Worm (Caenorhabditis elegans) whole organism, late embryonic: ENCODE measurements around the gene R07B7.8.

Experiments used
- C38D4.7 ChIP-seq: fragments of 200-800 bp; sonication (Bioruptor generic); optimal IDR thresholded peaks from 2 replicates; lab custom pipeline; 2018; ENCODE audit warnings: mild to moderate bottlenecking, missing genetic modification characterization, moderate library complexity, missing compliant biosample characterization
- K02D7.2 ChIP-seq: sonication (generic microtip); optimal IDR thresholded peaks from 2 replicates; lab custom pipeline; 2017; ENCODE audit warnings: mild to moderate bottlenecking, missing genetic modification characterization, missing compliant biosample characterization
- K09A11.1 ChIP-seq: sonication (generic microtip); optimal IDR thresholded peaks from 2 replicates; lab custom pipeline; 2017; ENCODE audit warnings: antibody characterized with exemption, mild to moderate bottlenecking, missing genetic modification characterization, missing compliant biosample characterization; ENCODE audit not compliant: insufficient read depth
- T23F11.4 ChIP-seq: fragments of 200-800 bp; sonication (Bioruptor generic); optimal IDR thresholded peaks from 2 replicates; lab custom pipeline; 2018; ENCODE audit warnings: mild to moderate bottlenecking, missing genetic modification characterization, missing compliant biosample characterization
- Y22D7AL.16 ChIP-seq: sonication (generic microtip); optimal IDR thresholded peaks from 2 replicates; lab custom pipeline; 2016; ENCODE audit warnings: missing genetic modification characterization, missing compliant biosample characterization
- ceh-18 ChIP-seq: sonication (generic microtip); optimal IDR thresholded peaks from 2 replicates; lab custom pipeline; 2016; ENCODE audit warnings: missing genetic modification characterization, missing compliant biosample characterization
- ceh-19 ChIP-seq: fragments of 200-800 bp; sonication (Bioruptor generic); optimal IDR thresholded peaks from 2 replicates; lab custom pipeline; 2018; ENCODE audit warnings: mild to moderate bottlenecking, missing genetic modification characterization, missing compliant biosample characterization
- ceh-2 ChIP-seq: sonication (generic microtip); optimal IDR thresholded peaks from 2 replicates; lab custom pipeline; 2016; ENCODE audit warnings: missing genotype, missing genetic modification characterization, missing compliant biosample characterization
- ceh-30 ChIP-seq: fragments of 150-350 bp; optimal IDR thresholded peaks from 2 replicates; lab custom pipeline; 2014; ENCODE audit warnings: missing biosample characterization, missing genetic modification characterization
- ceh-34 ChIP-seq: sonication (generic microtip); optimal IDR thresholded peaks from 2 replicates; lab custom pipeline; 2016; ENCODE audit warnings: mild to moderate bottlenecking, missing genetic modification characterization, missing compliant biosample characterization
- ceh-48 ChIP-seq: sonication (generic microtip); optimal IDR thresholded peaks from 2 replicates; lab custom pipeline; 2016; ENCODE audit warnings: missing genetic modification characterization, inconsistent platforms, missing compliant biosample characterization
- ceh-9 ChIP-seq: sonication (generic microtip); optimal IDR thresholded peaks from 2 replicates; lab custom pipeline; 2016; ENCODE audit warnings: mild to moderate bottlenecking, missing genetic modification characterization, inconsistent platforms, missing compliant biosample characterization
- che-1 ChIP-seq: sonication (generic microtip); optimal IDR thresholded peaks from 2 replicates; lab custom pipeline; 2016; ENCODE audit warnings: mild to moderate bottlenecking, missing genetic modification characterization, missing compliant biosample characterization
- elt-2 ChIP-seq: sonication (generic microtip); optimal IDR thresholded peaks from 2 replicates; lab custom pipeline; 2016; ENCODE audit warnings: missing genetic modification reagents, missing genetic modification characterization, missing compliant biosample characterization
- elt-4 ChIP-seq: sonication (generic microtip); optimal IDR thresholded peaks from 2 replicates; lab custom pipeline; 2016; ENCODE audit warnings: missing genetic modification characterization, missing compliant biosample characterization
- ets-4 ChIP-seq: sonication (generic microtip); optimal IDR thresholded peaks from 2 replicates; lab custom pipeline; 2016; ENCODE audit warnings: missing genetic modification characterization, missing compliant biosample characterization
- gmeb-2 ChIP-seq: sonication (generic microtip); optimal IDR thresholded peaks from 2 replicates; lab custom pipeline; 2016; ENCODE audit warnings: missing genetic modification characterization, inconsistent platforms, missing compliant biosample characterization
- hlh-6 ChIP-seq: sonication (generic microtip); optimal IDR thresholded peaks from 2 replicates; lab custom pipeline; 2016; ENCODE audit warnings: missing genotype, missing genetic modification characterization, missing compliant biosample characterization
- lim-6 ChIP-seq: sonication (generic microtip); optimal IDR thresholded peaks from 2 replicates; lab custom pipeline; 2016; ENCODE audit warnings: missing genetic modification characterization, missing compliant biosample characterization
- lin-11 ChIP-seq: fragments of 200-800 bp; sonication (Bioruptor generic); optimal IDR thresholded peaks from 2 replicates; lab custom pipeline; 2018; ENCODE audit warnings: mild to moderate bottlenecking, missing genetic modification characterization, missing compliant biosample characterization
- nfya-1 ChIP-seq: sonication (generic microtip); optimal IDR thresholded peaks from 2 replicates; lab custom pipeline; 2017; ENCODE audit warnings: missing genetic modification characterization, mild to moderate bottlenecking, missing compliant biosample characterization, antibody characterized with exemption, moderate library complexity
- nhr-232 ChIP-seq: sonication (generic microtip); optimal IDR thresholded peaks from 2 replicates; lab custom pipeline; 2016; ENCODE audit warnings: missing genetic modification characterization, missing compliant biosample characterization
- pag-3 ChIP-seq: sonication (generic microtip); optimal IDR thresholded peaks from 2 replicates; lab custom pipeline; 2016; ENCODE audit warnings: missing compliant biosample characterization, missing genetic modification characterization, borderline replicate concordance
- pqm-1 ChIP-seq: sonication (generic microtip); optimal IDR thresholded peaks from 2 replicates; lab custom pipeline; 2016; ENCODE audit warnings: missing genetic modification characterization, missing compliant biosample characterization
- rnt-1 ChIP-seq: sonication (generic microtip); optimal IDR thresholded peaks from 2 replicates; lab custom pipeline; 2016; ENCODE audit warnings: missing genetic modification characterization, missing compliant biosample characterization
- sox-2 ChIP-seq: fragments of 200-800 bp; sonication (Bioruptor generic); IDR thresholded peaks from 2 replicates; pipeline ENCODE4 v1.3.6; 2022; ENCODE audit warnings: missing genetic modification reagents, missing genetic modification characterization, missing compliant biosample characterization
- sox-4 ChIP-seq: sonication (generic microtip); optimal IDR thresholded peaks from 2 replicates; lab custom pipeline; 2017; ENCODE audit warnings: mild to moderate bottlenecking, missing genetic modification characterization, inconsistent platforms, missing compliant biosample characterization
- syd-9 ChIP-seq: sonication (generic microtip); optimal IDR thresholded peaks from 2 replicates; lab custom pipeline; 2016; ENCODE audit warnings: mild to moderate bottlenecking, missing genetic modification characterization, moderate library complexity, missing compliant biosample characterization
- ttx-3 ChIP-seq: sonication (generic microtip); optimal IDR thresholded peaks from 2 replicates; lab custom pipeline; 2016; ENCODE audit warnings: missing genetic modification reagents, missing genetic modification characterization, missing compliant biosample characterization
- unc-42 ChIP-seq: sonication (generic microtip); optimal IDR thresholded peaks from 2 replicates; lab custom pipeline; 2016; ENCODE audit warnings: missing genotype, missing genetic modification characterization, missing compliant biosample characterization
- unc-55 ChIP-seq: sonication (generic microtip); optimal IDR thresholded peaks from 2 replicates; lab custom pipeline; 2017; ENCODE audit warnings: missing biosample characterization, missing genetic modification reagents, missing genetic modification characterization
- unc-86 ChIP-seq: sonication (generic microtip); optimal IDR thresholded peaks from 2 replicates; lab custom pipeline; 2016; ENCODE audit warnings: missing genetic modification characterization, missing compliant biosample characterization
- zip-5 ChIP-seq: sonication (generic microtip); optimal IDR thresholded peaks from 2 replicates; lab custom pipeline; 2016; ENCODE audit warnings: missing genetic modification characterization, missing compliant biosample characterization
- ztf-16 ChIP-seq: sonication (generic microtip); optimal IDR thresholded peaks from 2 replicates; lab custom pipeline; 2017; ENCODE audit warnings: missing genetic modification characterization, missing compliant biosample characterization

The R07B7.8 gene

ce11 chrV:12048445-12048844, 35.7 kb downstream of the R07B7.8 start, which contains the start of gene dars-2:
TSS of gene dars-2 (plus strand) at chrV:12048745.
- TF ChIP-seq gmeb-2 (no peak), C38D4.7 (GFP tag; lab: Kevin White, UChicago) (no peak), K09A11.1 (no peak), ztf-16 (tag; lab: Kevin White, UChicago) (no peak), Y22D7AL.16 (tag; lab: Kevin White, UChicago) (no peak), che-1 (tag; lab: Kevin White, UChicago) (no peak), ceh-30 (no peak), ttx-3 (tag; lab: Kevin White, UChicago) (no peak), ceh-18 (no peak), nhr-232 (tag; lab: Kevin White, UChicago) (no peak), ceh-2 (tag; lab: Kevin White, UChicago) (no peak), lin-11 (tag; lab: Kevin White, UChicago) (no peak), nfya-1 (tag; lab: Kevin White, UChicago) (no peak), ceh-9 (no peak), sox-4 (tag; lab: Kevin White, UChicago) (no peak), K02D7.2 (tag; lab: Kevin White, UChicago) (no peak), hlh-6 (tag; lab: Kevin White, UChicago) (no peak), syd-9 (tag; lab: Kevin White, UChicago) (no peak)

- TF ChIP-seq ceh-19 (no peak), elt-2 (no peak), lim-6 (tag; lab: Kevin White, UChicago) (no peak), lin-11 (tag; lab: Kevin White, UChicago) (no peak), pag-3 (tag; lab: Kevin White, UChicago) (no peak), ets-4 (no peak), ceh-9 (no peak), T23F11.4 (GFP tag; lab: Kevin White, UChicago) (no peak), elt-4 (tag; lab: Kevin White, UChicago) (no peak), sox-2 (GFP tag; lab: Robert Waterston, UW) (no peak)
Observed at ce11 chrV:12047735-12048134, 36.4 kb downstream of the R07B7.8 start.

ce11 chrV:12045132-12045531, 39.0 kb downstream of the R07B7.8 start, which contains the start of gene F10C2.5:
TSS of gene F10C2.5 (plus strand) at chrV:12045432.
- no peak for TF ChIP-seq lim-6 (tag; lab: Kevin White, UChicago)
- TF ChIP-seq ceh-34 (tag; lab: Kevin White, UChicago) = no peak
- TF ChIP-seq pqm-1 = no peak
- TF ChIP-seq unc-86 (tag; lab: Kevin White, UChicago) = no peak
- TF ChIP-seq, all 69 proteins: peak for 0

- TF ChIP-seq ets-4 (no peak), nfya-1 (tag; lab: Kevin White, UChicago) (peak; percentile 12), unc-55 (peak; percentile 40), ceh-48 (peak; percentile 28), rnt-1 (tag; lab: Kevin White, UChicago) (no peak), K02D7.2 (tag; lab: Kevin White, UChicago) (no peak), zip-5 (tag; lab: Kevin White, UChicago) (no peak), ceh-19 (no peak), unc-42 (tag; lab: Kevin White, UChicago) (no peak)
Observed at ce11 chrV:12040823-12041606, 43.1 kb downstream of the R07B7.8 start, which contains the start of the genes kup-1 and F10C2.4. TSS of gene kup-1 (minus strand) at chrV:12040873. TSS of gene F10C2.4 (plus strand) at chrV:12041556.
